Fruit fly (Drosophila melanogaster) whole organism, wandering third instar larva: Measurements from ENCODE around the gene alpha-Man-IIb.

Experiments
- Abd-B ChIP-seq: fragments of >200 bp; optimal IDR thresholded peaks from 2 replicates; lab custom pipeline; 2017; ENCODE audit warnings: missing biosample characterization, missing genetic modification characterization
- CG32264 ChIP-seq: fragments of 200-800 bp; sonication (Bioruptor generic); optimal IDR thresholded peaks from 2 replicates; lab custom pipeline; 2016; ENCODE audit warnings: missing biosample characterization, missing genetic modification characterization
- CrebA ChIP-seq: fragments of 200-800 bp; sonication (Bioruptor generic); optimal IDR thresholded peaks from 2 replicates; lab custom pipeline; 2016; ENCODE audit warnings: missing biosample characterization, mild to moderate bottlenecking, missing genetic modification characterization, borderline replicate concordance
- Dfd ChIP-seq: fragments of >200 bp; optimal IDR thresholded peaks from 2 replicates; lab custom pipeline; 2017; ENCODE audit warnings: missing biosample characterization, missing genetic modification characterization
- GATAd ChIP-seq: sonication (Bioruptor generic); optimal IDR thresholded peaks from 2 replicates; lab custom pipeline; 2016; ENCODE audit warnings: missing biosample characterization, missing genetic modification characterization
- HLH106 ChIP-seq: fragments of 200-800 bp; optimal IDR thresholded peaks from 3 replicates; lab custom pipeline; 2019; ENCODE audit warnings: missing biosample characterization, mild to moderate bottlenecking, missing genetic modification characterization, moderate library complexity
- Hnf4 ChIP-seq: fragments of 200-800 bp; sonication (Bioruptor generic); optimal IDR thresholded peaks from 2 replicates; lab custom pipeline; 2016; ENCODE audit warnings: missing biosample characterization, mild to moderate bottlenecking, missing genetic modification characterization
- Hr78 ChIP-seq: fragments of >200 bp; optimal IDR thresholded peaks from 2 replicates; lab custom pipeline; 2017; ENCODE audit warnings: missing biosample characterization, missing genetic modification characterization
- Hr83 ChIP-seq: fragments of 200-300 bp; sonication (Bioruptor generic); optimal IDR thresholded peaks from 2 replicates; lab custom pipeline; 2016; ENCODE audit warnings: missing biosample characterization, mild to moderate bottlenecking, missing genetic modification characterization, moderate library complexity; ENCODE audit not compliant: poor library complexity, severe bottlenecking
- Jra ChIP-seq: sonication (Bioruptor generic); optimal IDR thresholded peaks from 2 replicates; lab custom pipeline; 2016; ENCODE audit warnings: missing biosample characterization, missing genetic modification characterization
- Mio ChIP-seq: sonication (Bioruptor generic); optimal IDR thresholded peaks from 2 replicates; lab custom pipeline; 2016; ENCODE audit warnings: missing biosample characterization, missing genetic modification characterization
- Myc ChIP-seq: fragments of >200 bp; optimal IDR thresholded peaks from 2 replicates; lab custom pipeline; 2017
- N ChIP-seq: fragments of >200 bp; optimal IDR thresholded peaks from 2 replicates; lab custom pipeline; 2018; ENCODE audit warnings: missing biosample characterization, missing external identifiers, missing genetic modification characterization
- OdsH ChIP-seq: fragments of 200-800 bp; sonication (Bioruptor generic); optimal IDR thresholded peaks from 2 replicates; lab custom pipeline; 2016; ENCODE audit warnings: missing biosample characterization, mild to moderate bottlenecking, missing genetic modification characterization
- Rel ChIP-seq, 2 experiments: fragments of 200-800 bp; sonication (Bioruptor generic) in 1 of 2; optimal IDR thresholded peaks; 2 replicates in 1 of 2; 3 replicates in 1 of 2; lab custom pipeline; 2016 to 2019; ENCODE audit warnings: mild to moderate bottlenecking in 2 of 2, missing biosample characterization in 2 of 2, missing genetic modification characterization in 2 of 2, moderate library complexity in 1 of 2
- Vsx2 ChIP-seq: fragments of 200-300, 225-300 bp; sonication (Bioruptor generic); optimal IDR thresholded peaks from 2 replicates; lab custom pipeline; 2018; ENCODE audit warnings: missing biosample characterization, missing genetic modification characterization; ENCODE audit not compliant: partially characterized antibody
- br ChIP-seq: fragments of 200-800 bp; sonication (Bioruptor generic); optimal IDR thresholded peaks from 2 replicates; lab custom pipeline; 2016; ENCODE audit warnings: missing biosample characterization, missing genetic modification characterization
- brk ChIP-seq: fragments of 200-800 bp; sonication (Bioruptor generic); optimal IDR thresholded peaks from 2 replicates; lab custom pipeline; 2016; ENCODE audit warnings: missing biosample characterization, mild to moderate bottlenecking, missing genetic modification characterization
- dmrt93B ChIP-seq: fragments of 200-800 bp; sonication (Bioruptor generic); optimal IDR thresholded peaks from 2 replicates; lab custom pipeline; 2018; ENCODE audit warnings: missing biosample characterization, mild to moderate bottlenecking, missing genetic modification characterization
- dsf ChIP-seq: sonication (Bioruptor generic); optimal IDR thresholded peaks from 2 replicates; lab custom pipeline; 2016; ENCODE audit warnings: missing biosample characterization, missing genetic modification characterization, borderline replicate concordance
- ey ChIP-seq: fragments of 200-800 bp; sonication (Bioruptor generic); optimal IDR thresholded peaks from 2 replicates; lab custom pipeline; 2016; ENCODE audit warnings: missing biosample characterization, missing genetic modification characterization
- foxo ChIP-seq, 2 experiments: fragments of 200-800 bp; sonication (Bioruptor generic); optimal IDR thresholded peaks; 2 replicates in 1 of 2; 3 replicates in 1 of 2; lab custom pipeline; 2016 to 2017; ENCODE audit warnings: missing biosample characterization in 2 of 2, missing genetic modification characterization in 2 of 2
- h ChIP-seq: fragments of 200-800 bp; sonication (Bioruptor generic); optimal IDR thresholded peaks from 3 replicates; lab custom pipeline; 2016; ENCODE audit warnings: missing biosample characterization, mild to moderate bottlenecking, missing genetic modification characterization
- lola ChIP-seq: fragments of >200 bp; optimal IDR thresholded peaks from 2 replicates; lab custom pipeline; 2017; ENCODE audit warnings: missing biosample characterization, missing genetic modification characterization
- pan ChIP-seq: fragments of >200 bp; optimal IDR thresholded peaks from 2 replicates; lab custom pipeline; 2017
- psq ChIP-seq: fragments of 200-800 bp; sonication (Bioruptor generic); optimal IDR thresholded peaks from 3 replicates; lab custom pipeline; 2017; ENCODE audit warnings: missing biosample characterization, mild to moderate bottlenecking, missing genetic modification characterization, moderate library complexity
- sage ChIP-seq: fragments of 200-800 bp; sonication (Bioruptor generic); optimal IDR thresholded peaks from 2 replicates; lab custom pipeline; 2016; ENCODE audit warnings: missing biosample characterization, mild to moderate bottlenecking, missing genetic modification characterization
- sv ChIP-seq: fragments of 200-800 bp; sonication (Bioruptor generic); optimal IDR thresholded peaks from 3 replicates; lab custom pipeline; 2016; ENCODE audit warnings: missing biosample characterization, missing genetic modification characterization
- tai ChIP-seq: sonication (Bioruptor generic); optimal IDR thresholded peaks from 2 replicates; lab custom pipeline; 2016; ENCODE audit warnings: missing biosample characterization, missing genetic modification characterization
- usp ChIP-seq: fragments of >200 bp; optimal IDR thresholded peaks from 2 replicates; lab custom pipeline; 2017; ENCODE audit warnings: missing biosample characterization, missing genetic modification characterization
- woc ChIP-seq: sonication (Bioruptor generic); optimal IDR thresholded peaks from 2 replicates; lab custom pipeline; 2016; ENCODE audit warnings: missing biosample characterization, mild to moderate bottlenecking, missing genetic modification characterization

Gene alpha-Man-IIb

dm6 chr3R:15775242-15775641 lies 28.8 kb upstream of the alpha-Man-IIb start, which contains the start of gene CG45207:
CG45207 (minus strand) TSS chr3R:15775342.
- TF ChIP-seq dmrt93B (GFP tag; lab: Kevin White, UChicago) (no peak), ey (GFP tag; lab: Kevin White, UChicago) (no peak), GATAd (GFP tag; lab: Kevin White, UChicago) (no peak), N (GFP tag; lab: Kevin White, UChicago) (no peak), tai (GFP tag; lab: Kevin White, UChicago) (no peak)

- TF ChIP-seq sage (no peak), Abd-B (GFP tag; lab: Kevin White, UChicago) (no peak), ey (GFP tag; lab: Kevin White, UChicago) (no peak), brk (GFP tag; lab: Kevin White, UChicago) (no peak), dmrt93B (GFP tag; lab: Kevin White, UChicago) (no peak), GATAd (GFP tag; lab: Kevin White, UChicago) (no peak), psq (GFP tag; lab: Kevin White, UChicago) (no peak), usp (GFP tag; lab: Kevin White, UChicago) (no peak), Hr78 (GFP tag; lab: Kevin White, UChicago) (no peak), sv (no peak), tai (GFP tag; lab: Kevin White, UChicago) (no peak), Vsx2 (GFP tag; lab: Kevin White, UChicago) (no peak)
Observed at dm6 chr3R:15779505-15779904, 24.5 kb upstream of the alpha-Man-IIb start, which contains the start of gene CG5614. CG5614 (plus strand) TSS chr3R:15779805.

- TF ChIP-seq pan (lab: Kevin White, UChicago), result no peak
- TF ChIP-seq ey (GFP tag; lab: Kevin White, UChicago), result no peak
- no peak for TF ChIP-seq h (GFP tag; lab: Kevin White, UChicago)
- TF ChIP-seq usp (GFP tag; lab: Kevin White, UChicago), result no peak
- TF ChIP-seq OdsH, result no peak
- TF ChIP-seq sv, result no peak
- no peak for TF ChIP-seq CG32264 (GFP tag; lab: Kevin White, UChicago)
- no peak for TF ChIP-seq Jra
- TF ChIP-seq lola (GFP tag; lab: Kevin White, UChicago), result no peak
- TF ChIP-seq Rel (GFP tag; optimal IDR thresholded peaks at IDR 0.05; lab: Kevin White, UChicago), result no peak
- no peak for TF ChIP-seq Rel (tag; optimal IDR thresholded peaks at IDR 0.05; lab: Kevin White, UChicago)
- TF ChIP-seq N (GFP tag; lab: Kevin White, UChicago), result no peak
- TF ChIP-seq foxo (GFP tag; optimal IDR thresholded peaks at IDR 0.05; lab: Kevin White, UChicago), result no peak
- TF ChIP-seq GATAd (GFP tag; lab: Kevin White, UChicago), result no peak
- no peak for TF ChIP-seq Vsx2 (GFP tag; lab: Kevin White, UChicago)
- no peak for TF ChIP-seq dsf (GFP tag; lab: Kevin White, UChicago)
- no peak for TF ChIP-seq tai (GFP tag; lab: Kevin White, UChicago)
- no peak for TF ChIP-seq psq (GFP tag; lab: Kevin White, UChicago)
- TF ChIP-seq Myc (lab: Kevin White, UChicago), result no peak
- TF ChIP-seq br (GFP tag; lab: Kevin White, UChicago), result no peak
- TF ChIP-seq Mio (GFP tag; lab: Kevin White, UChicago), result no peak
Observed at dm6 chr3R:15784298-15784697, 19.8 kb upstream of the alpha-Man-IIb start.

- no peak for TF ChIP-seq woc
- TF ChIP-seq lola (GFP tag; lab: Kevin White, UChicago), result no peak
- no peak for TF ChIP-seq foxo (GFP tag; optimal IDR thresholded peaks at IDR 0.05; lab: Kevin White, UChicago)
- TF ChIP-seq ey (GFP tag; lab: Kevin White, UChicago), result no peak
- TF ChIP-seq dmrt93B (GFP tag; lab: Kevin White, UChicago), result no peak
- TF ChIP-seq Jra, result no peak
- no peak for TF ChIP-seq sage
- TF ChIP-seq Mio (GFP tag; lab: Kevin White, UChicago), result no peak
- no peak for TF ChIP-seq Hr83 (GFP tag; lab: Kevin White, UChicago)
Observed at dm6 chr3R:15786538-15786937, 17.5 kb upstream of the alpha-Man-IIb start, which contains the start of gene CG9590. CG9590 (plus strand) TSS chr3R:15786703.

- no peak for TF ChIP-seq HLH106 (tag; lab: Kevin White, UChicago)
- TF ChIP-seq sv, result no peak
- TF ChIP-seq psq (GFP tag; lab: Kevin White, UChicago), result no peak
- no peak for TF ChIP-seq GATAd (GFP tag; lab: Kevin White, UChicago)
- no peak for TF ChIP-seq foxo (GFP tag; optimal IDR thresholded peaks at IDR 0.05; lab: Kevin White, UChicago)
- no peak for TF ChIP-seq CrebA (GFP tag; lab: Kevin White, UChicago)
- no peak for TF ChIP-seq Jra
- TF ChIP-seq Vsx2 (GFP tag; lab: Kevin White, UChicago), result no peak
- TF ChIP-seq Hnf4, result no peak
- no peak for TF ChIP-seq usp (GFP tag; lab: Kevin White, UChicago)
- no peak for TF ChIP-seq tai (GFP tag; lab: Kevin White, UChicago)
- TF ChIP-seq Dfd (GFP tag; lab: Kevin White, UChicago), result no peak
- TF ChIP-seq br (GFP tag; lab: Kevin White, UChicago), result no peak
Observed at dm6 chr3R:15788221-15788620, 15.8 kb upstream of the alpha-Man-IIb start, which contains the start of gene Uros2. Uros2 (plus strand) TSS chr3R:15788521.
